Fruit fly (Drosophila melanogaster): ENCODE measurements around the gene CG4098.

dm6 chr3L:16638639-16639388, 29.7 kb upstream of the CG4098 start:
- TF ChIP-seq prd (optimal IDR thresholded peaks at IDR 0.05): no peak
- no peak for TF ChIP-seq prd (GFP tag; IDR thresholded peaks at IDR 0.05)
- no peak for TF ChIP-seq Sry-δ (GFP tag; optimal IDR thresholded peaks at IDR 0.05)
- no peak for TF ChIP-seq sc (optimal IDR thresholded peaks at IDR 0.05)
- TF ChIP-seq sc (GFP tag; optimal IDR thresholded peaks at IDR 0.05): no peak
- no peak for TF ChIP-seq Tbp (GFP tag; optimal IDR thresholded peaks at IDR 0.05)
- TF ChIP-seq crp (GFP tag; optimal IDR thresholded peaks at IDR 0.05): no peak
- TF ChIP-seq nerfin-2 (GFP tag; IDR thresholded peaks at IDR 0.05; ENCODE audit: partially characterized antibody): no peak
- TF ChIP-seq pnt (GFP tag; optimal IDR thresholded peaks at IDR 0.05): no peak
- no peak for TF ChIP-seq CG7928 (GFP tag; optimal IDR thresholded peaks at IDR 0.05)
- no peak for TF ChIP-seq CG10321 (GFP tag; IDR thresholded peaks at IDR 0.05)
- TF ChIP-seq CG9437 (GFP tag; optimal IDR thresholded peaks at IDR 0.05): no peak
- no peak for TF ChIP-seq org-1 (GFP tag; optimal IDR thresholded peaks at IDR 0.05)
- TF ChIP-seq CG4282 (GFP tag; optimal IDR thresholded peaks at IDR 0.05): no peak
- no peak for TF ChIP-seq pb (GFP tag; optimal IDR thresholded peaks at IDR 0.05)
